Worm (Caenorhabditis elegans) whole organism, L3 larva: Measurements from ENCODE around the gene mdh-1.

Source experiments
- ceh-28 ChIP-seq: fragments of 150-350 bp; optimal IDR thresholded peaks from 2 replicates; lab custom pipeline; 2014; ENCODE audit warnings: missing biosample characterization, missing genetic modification reagents, missing genetic modification characterization
- elt-1 ChIP-seq: fragments of 150-350 bp; optimal IDR thresholded peaks from 2 replicates; lab custom pipeline; 2014; ENCODE audit warnings: missing biosample characterization, missing genetic modification characterization
- nhr-25 ChIP-seq: sonication (generic microtip); optimal IDR thresholded peaks from 2 replicates; lab custom pipeline; 2017; ENCODE audit warnings: missing biosample characterization, missing genetic modification characterization
- nhr-77 ChIP-seq: fragments of 150-350 bp; optimal IDR thresholded peaks from 2 replicates; lab custom pipeline; 2014; ENCODE audit warnings: missing biosample characterization, missing genetic modification characterization
- ztf-4 ChIP-seq: fragments of 150-350 bp; optimal IDR thresholded peaks from 2 replicates; lab custom pipeline; 2014; ENCODE audit warnings: missing biosample characterization, missing genetic modification characterization

DNA sequence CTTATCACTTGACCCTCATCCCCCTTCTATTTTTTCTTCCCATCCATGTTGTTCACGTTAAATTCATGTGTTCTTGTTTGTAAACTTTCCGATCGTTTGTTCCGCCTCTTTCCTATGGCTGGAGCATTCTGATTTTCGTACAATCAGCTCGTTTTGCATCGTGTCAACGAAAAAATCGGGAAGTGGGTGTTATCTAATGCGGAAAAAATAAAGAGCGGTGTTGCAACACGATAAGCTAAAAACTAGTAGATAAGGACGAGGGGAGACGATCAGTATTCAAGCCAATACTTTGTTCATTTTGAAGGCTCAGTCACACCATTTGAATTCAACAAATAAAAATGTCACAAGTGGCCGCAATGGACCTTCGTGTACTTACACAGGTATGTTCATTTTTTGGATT is 8.4 kb upstream of the mdh-1 start, which contains the start of gene acs-1:
- TF ChIP-seq ztf-4 (tag; lab: Kevin White, UChicago) (no peak), elt-1 (tag; lab: Kevin White, UChicago) (no peak), ceh-28 (no peak), nhr-25 (tag; lab: Kevin White, UChicago) (no peak), nhr-77 (tag; lab: Kevin White, UChicago) (no peak)
